Fruit fly (Drosophila melanogaster): Measurements from ENCODE around the gene CG3987.

Gene CG3987

dm6 chr3R:15149772-15150512 is 10.2 kb downstream of the CG3987 start, which contains the start of gene Gyc88E (continued):
- no peak for TF ChIP-seq zf30C (GFP tag; optimal IDR thresholded peaks at IDR 0.05)
- TF ChIP-seq CG10209 (GFP tag; optimal IDR thresholded peaks at IDR 0.05), result no peak
- TF ChIP-seq CG9817 (tag; optimal IDR thresholded peaks at IDR 0.05), result no peak
- no peak for TF ChIP-seq gcm2 (GFP tag; optimal IDR thresholded peaks at IDR 0.05)
- TF ChIP-seq Kr (GFP tag; optimal IDR thresholded peaks at IDR 0.05), result no peak
- no peak for TF ChIP-seq kah (GFP tag; optimal IDR thresholded peaks at IDR 0.05)
- no peak for TF ChIP-seq odd (GFP tag; optimal IDR thresholded peaks at IDR 0.05)
- no peak for TF ChIP-seq pita (GFP tag; optimal IDR thresholded peaks at IDR 0.05)
- no peak for TF ChIP-seq Sry-β (GFP tag; optimal IDR thresholded peaks at IDR 0.05)
- peak; percentile 68 for TF ChIP-seq stc (GFP tag; IDR thresholded peaks at IDR 0.05)
- peak; percentile 30; the same call in 1 of the 2 replicates for TF ChIP-seq CG9932 (GFP tag; IDR thresholded peaks at IDR 0.05)
- peak; percentile 65 for TF ChIP-seq CG6689 (GFP tag; IDR thresholded peaks at IDR 0.05)
- TF ChIP-seq sqz (GFP tag; optimal IDR thresholded peaks at IDR 0.05), result peak; percentile 10
- TF ChIP-seq ftz-f1 (GFP tag; optimal IDR thresholded peaks at IDR 0.05), result no peak
- TF ChIP-seq CG11085 (GFP tag; IDR thresholded peaks at IDR 0.05), result 0 out of 2 replicates have a peak, but pooled peaks have one; percentile 11
- TF ChIP-seq CoRest (tag; optimal IDR thresholded peaks at IDR 0.05), result no peak
- peak; percentile 28; the same call in 1 of the 3 replicates for TF ChIP-seq CG6175 (GFP tag; IDR thresholded peaks at IDR 0.05)
- no peak for TF ChIP-seq CG18476 (GFP tag; optimal IDR thresholded peaks at IDR 0.05)
- TF ChIP-seq CG11504 (tag; optimal IDR thresholded peaks at IDR 0.05), result peak; percentile 39
- TF ChIP-seq Doc2 (GFP tag; IDR thresholded peaks at IDR 0.05), result no peak
- TF ChIP-seq CG32772 (GFP tag; IDR thresholded peaks at IDR 0.05), result peak; percentile 43; the same call in 1 of the 2 replicates
- 0 out of 2 replicates have a peak, but pooled peaks have one; percentile 9 for TF ChIP-seq CG31224 (GFP tag; IDR thresholded peaks at IDR 0.05)
- no peak for TF ChIP-seq Myb (GFP tag; optimal IDR thresholded peaks at IDR 0.05)
- TF ChIP-seq Poxn (GFP tag; IDR thresholded peaks at IDR 0.05), result no peak
- TF ChIP-seq CG9215 (GFP tag; IDR thresholded peaks at IDR 0.05), result peak; percentile 73
- no peak for TF ChIP-seq CG3407 (GFP tag; optimal IDR thresholded peaks at IDR 0.05)
- TF ChIP-seq Rfx (GFP tag; IDR thresholded peaks at IDR 0.05), result peak; percentile 69
- TF ChIP-seq Atf-2 (GFP tag; optimal IDR thresholded peaks at IDR 0.05), result no peak
- no peak for TF ChIP-seq abd-A (tag; optimal IDR thresholded peaks at IDR 0.05)
- no peak for TF ChIP-seq CG12299 (tag; optimal IDR thresholded peaks at IDR 0.05)
- no peak for TF ChIP-seq CG5953 (GFP tag; IDR thresholded peaks at IDR 0.05)
- no peak for TF ChIP-seq B-H2 (GFP tag; optimal IDR thresholded peaks at IDR 0.05)
- TF ChIP-seq CG42726 (GFP tag; IDR thresholded peaks at IDR 0.05; ENCODE audit: partially characterized antibody), result no peak
- no peak for TF ChIP-seq CG8089 (GFP tag; optimal IDR thresholded peaks at IDR 0.05)
- TF ChIP-seq slbo (GFP tag; IDR thresholded peaks at IDR 0.05), result 0 out of 2 replicates have a peak, but pooled peaks have one; percentile 36
- peak; percentile 41 for TF ChIP-seq CG18599 (GFP tag; optimal IDR thresholded peaks at IDR 0.05)
- TF ChIP-seq schlank (tag; optimal IDR thresholded peaks at IDR 0.05), result no peak
- TF ChIP-seq bbx (GFP tag; IDR thresholded peaks at IDR 0.05; ENCODE audit: partially characterized antibody), result no peak
- peak; percentile 38; the same call in 1 of the 2 replicates for TF ChIP-seq ap (GFP tag; IDR thresholded peaks at IDR 0.05)
- no peak for TF ChIP-seq CG1603 (tag; optimal IDR thresholded peaks at IDR 0.05)
- TF ChIP-seq Dref (GFP tag; IDR thresholded peaks at IDR 0.05), result no peak
- TF ChIP-seq ken (GFP tag; IDR thresholded peaks at IDR 0.05), result no peak
- no peak for TF ChIP-seq oc (tag; optimal IDR thresholded peaks at IDR 0.05)
- no peak for TF ChIP-seq en (GFP tag; optimal IDR thresholded peaks at IDR 0.05)
- TF ChIP-seq CG10543 (GFP tag; optimal IDR thresholded peaks at IDR 0.05), result no peak
- 0 out of 3 replicates have a peak, but pooled peaks have one; percentile 50 for TF ChIP-seq Dbx (GFP tag; IDR thresholded peaks at IDR 0.05)
- peak; percentile 49 for TF ChIP-seq CG7556 (GFP tag; optimal IDR thresholded peaks at IDR 0.05)
- TF ChIP-seq CG11695 (GFP tag; IDR thresholded peaks at IDR 0.05), result peak; percentile 69; the same call in 2 of the 3 replicates
- TF ChIP-seq dm (GFP tag; optimal IDR thresholded peaks at IDR 0.05), result no peak
- TF ChIP-seq Deaf1 (tag; optimal IDR thresholded peaks at IDR 0.05), result peak; percentile 44

All from whole organism, embryonic.